Worm (Caenorhabditis elegans): ENCODE results near the gene ZK757.10.

- no peak for TF ChIP-seq C06A6.2 (GFP tag; conservative IDR thresholded peaks at IDR 0.05)
- TF ChIP-seq T07F8.4 (tag; optimal IDR thresholded peaks at IDR 0.05) = no peak
- no peak for TF ChIP-seq ztf-28 (GFP tag; IDR thresholded peaks at IDR 0.05)
- TF ChIP-seq F23B12.7 (tag; optimal IDR thresholded peaks at IDR 0.05; ENCODE audit: insufficient read depth) = no peak
- TF ChIP-seq tbx-9 (tag; optimal IDR thresholded peaks at IDR 0.05; ENCODE audit: borderline replicate concordance) = no peak
- no peak for TF ChIP-seq pbrm-1 (GFP tag; IDR thresholded peaks at IDR 0.05)
- TF ChIP-seq cebp-2 (GFP tag; IDR thresholded peaks at IDR 0.05) = no peak
- TF ChIP-seq ceh-40 (GFP tag; IDR thresholded peaks at IDR 0.05) = no peak
- TF ChIP-seq ceh-100 (GFP tag; IDR thresholded peaks at IDR 0.05) = no peak
- TF ChIP-seq die-1 (tag; optimal IDR thresholded peaks at IDR 0.05) = no peak
These were observed 52.5 kb downstream of the ZK757.10 start for ce11 chrIII:9929525-9929924.

All from whole organism, young adult.